Fruit fly (Drosophila melanogaster): ENCODE measurements around the gene Sirt1.

Gene Sirt1

dm6 chr2L:13165802-13166347 is 511 bp downstream of the Sirt1 start, which contains the start of gene DnaJ-H (continued):
- TF ChIP-seq hkb (optimal IDR thresholded peaks at IDR 0.05) (no peak), hkb (GFP tag; IDR thresholded peaks at IDR 0.05) (peak; percentile 17; the same call in 1 of the 2 replicates), amos (GFP tag; IDR thresholded peaks at IDR 0.05; ENCODE audit: partially characterized antibody) (0 out of 2 replicates have a peak, but pooled peaks have one; percentile 9), MESR4 (GFP tag; optimal IDR thresholded peaks at IDR 0.05) (peak; percentile 37), nom (GFP tag; optimal IDR thresholded peaks at IDR 0.05) (peak; percentile 28), Dip3 (GFP tag; optimal IDR thresholded peaks at IDR 0.05) (no peak), E2f1 (GFP tag; IDR thresholded peaks at IDR 0.05) (peak; percentile 21; the same call in 1 of the 2 replicates), Vsx1 (GFP tag; optimal IDR thresholded peaks at IDR 0.05) (no peak), Scr (GFP tag; IDR thresholded peaks at IDR 0.05; ENCODE audit: partially characterized antibody) (0 out of 2 replicates have a peak, but pooled peaks have one; percentile 29), CG17328 (GFP tag; IDR thresholded peaks at IDR 0.05) (no peak)

- no peak for TF ChIP-seq sr (GFP tag; IDR thresholded peaks at IDR 0.05)
- 0 out of 3 replicates have a peak, but pooled peaks have one; percentile 23 for TF ChIP-seq ken (GFP tag; IDR thresholded peaks at IDR 0.05)
- no peak for TF ChIP-seq ab (GFP tag; optimal IDR thresholded peaks at IDR 0.05)
- TF ChIP-seq Stat92E (GFP tag; optimal IDR thresholded peaks at IDR 0.05): no peak
Measured at dm6 chr2L:13176123-13176522, 10.8 kb downstream of the Sirt1 start, which contains the start of gene CG43925. Gene CG43925, plus strand, starts transcription at chr2L:13176423.

- no peak for TF ChIP-seq CG15601 (tag; optimal IDR thresholded peaks at IDR 0.05)
- peak; percentile 86 for TF ChIP-seq mam (GFP tag; optimal IDR thresholded peaks at IDR 0.05)
- TF ChIP-seq Mad (GFP tag; optimal IDR thresholded peaks at IDR 0.05): peak; percentile 44
- TF ChIP-seq salm (tag; optimal IDR thresholded peaks at IDR 0.05): peak; percentile 5
- TF ChIP-seq D19A (tag; optimal IDR thresholded peaks at IDR 0.05): no peak
- TF ChIP-seq CG10431 (GFP tag; optimal IDR thresholded peaks at IDR 0.05): no peak
- TF ChIP-seq sob (GFP tag; IDR thresholded peaks at IDR 0.05): peak; percentile 81
- TF ChIP-seq pho (GFP tag; optimal IDR thresholded peaks at IDR 0.05): peak; percentile 88
- no peak for TF ChIP-seq CG17359 (tag; optimal IDR thresholded peaks at IDR 0.05)
- peak; percentile 83 for TF ChIP-seq shn (GFP tag; optimal IDR thresholded peaks at IDR 0.05)
- no peak for TF ChIP-seq Dfd (GFP tag; optimal IDR thresholded peaks at IDR 0.05)
- TF ChIP-seq CG7928 (GFP tag; optimal IDR thresholded peaks at IDR 0.05): peak; percentile 100
- peak; percentile 96 for TF ChIP-seq Med (GFP tag)
- peak; percentile 69 for TF ChIP-seq CG16863 (GFP tag; optimal IDR thresholded peaks at IDR 0.05)
- TF ChIP-seq az2 (GFP tag; optimal IDR thresholded peaks at IDR 0.05): peak; percentile 71
- peak; percentile 69 for TF ChIP-seq CG12104 (GFP tag; optimal IDR thresholded peaks at IDR 0.05)
- TF ChIP-seq usp (GFP tag; optimal IDR thresholded peaks at IDR 0.05): no peak
- TF ChIP-seq CG15011 (GFP tag; optimal IDR thresholded peaks at IDR 0.05): no peak
- no peak for TF ChIP-seq CG2875 (GFP tag; optimal IDR thresholded peaks at IDR 0.05)
- no peak for TF ChIP-seq CG12219 (GFP tag; optimal IDR thresholded peaks at IDR 0.05)
- peak; percentile 50 for TF ChIP-seq twi (tag; optimal IDR thresholded peaks at IDR 0.05)
- TF ChIP-seq Jarid2 (GFP tag; optimal IDR thresholded peaks at IDR 0.05): no peak
- TF ChIP-seq CG32767 (GFP tag; IDR thresholded peaks at IDR 0.05): no peak
- no peak for TF ChIP-seq sima (GFP tag; optimal IDR thresholded peaks at IDR 0.05)
- peak; percentile 90 for TF ChIP-seq CG9932 (GFP tag; IDR thresholded peaks at IDR 0.05)
- no peak for TF ChIP-seq CG14965 (GFP tag; optimal IDR thresholded peaks at IDR 0.05; ENCODE audit: borderline replicate concordance)
- no peak for TF ChIP-seq bbx (GFP tag; IDR thresholded peaks at IDR 0.05; ENCODE audit: partially characterized antibody)
- TF ChIP-seq oc (tag; optimal IDR thresholded peaks at IDR 0.05): no peak
- TF ChIP-seq ind (GFP tag; optimal IDR thresholded peaks at IDR 0.05): peak; percentile 89
- TF ChIP-seq CG17802 (tag; optimal IDR thresholded peaks at IDR 0.05): peak; percentile 43
- TF ChIP-seq CG31441 (GFP tag; IDR thresholded peaks at IDR 0.05): peak; percentile 100
- 0 out of 3 replicates have a peak, but pooled peaks have one; percentile 35 for TF ChIP-seq CG6791 (GFP tag; IDR thresholded peaks at IDR 0.05; ENCODE audit: partially characterized antibody)
Measured at dm6 chr2L:13176701-13177249, 11.4 kb downstream of the Sirt1 start, which contains the start of the genes Sfmbt and CG5439. Gene Sfmbt, minus strand, starts transcription at chr2L:13176785. Gene CG5439, plus strand, starts transcription at chr2L:13177150.

Measured in whole organism, embryonic.